Fruit fly (Drosophila melanogaster): ENCODE measurements around the gene U2af38.

U2af38 gene

DNA sequence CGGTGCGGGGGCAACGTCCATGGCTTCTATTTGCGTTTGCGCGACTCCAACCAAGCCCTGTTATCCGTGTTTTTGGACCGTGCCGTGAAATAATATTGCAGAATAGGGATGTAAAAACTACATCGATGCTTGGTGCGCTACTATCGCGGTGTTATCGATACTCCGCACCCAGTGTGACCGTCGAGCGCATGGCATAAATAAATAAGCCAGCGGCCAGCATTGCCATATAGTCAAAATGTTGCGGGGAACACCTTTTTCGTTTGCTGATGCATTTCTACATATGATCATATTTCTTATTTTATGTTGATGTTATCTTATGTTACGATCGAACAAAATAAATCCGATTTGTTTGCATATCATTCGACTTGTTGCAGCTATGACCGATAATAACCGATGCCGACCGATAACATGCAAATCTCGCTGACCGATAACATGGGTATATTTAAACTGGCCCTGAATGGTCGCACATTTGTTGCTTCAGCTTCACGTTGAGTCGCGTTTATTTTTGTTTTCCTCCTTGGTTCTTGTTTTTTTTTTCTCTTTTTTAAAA lies 17.3 kb downstream of the U2af38 start, which contains the start of gene smo (continued):
- peak; percentile 85 for TF ChIP-seq Ets97D (GFP tag; optimal IDR thresholded peaks at IDR 0.05)
- peak; percentile 96 for TF ChIP-seq CG16863 (GFP tag; optimal IDR thresholded peaks at IDR 0.05)
- no peak for TF ChIP-seq Sry-β (GFP tag; optimal IDR thresholded peaks at IDR 0.05)
- no peak for TF ChIP-seq CG5180 (GFP tag; optimal IDR thresholded peaks at IDR 0.05)
- peak; percentile 87 for TF ChIP-seq Bgb (GFP tag; IDR thresholded peaks at IDR 0.05; ENCODE audit: partially characterized antibody)
- TF ChIP-seq eyg (GFP tag; optimal IDR thresholded peaks at IDR 0.05) = no peak
- peak; percentile 21; the same call in 1 of the 3 replicates for TF ChIP-seq CG11560 (tag; IDR thresholded peaks at IDR 0.05)
- peak; percentile 79 for TF ChIP-seq vnd (GFP tag; IDR thresholded peaks at IDR 0.05; ENCODE audit: partially characterized antibody)
- no peak for TF ChIP-seq fd64A (GFP tag; optimal IDR thresholded peaks at IDR 0.05)
- TF ChIP-seq Elba2 (GFP tag; optimal IDR thresholded peaks at IDR 0.05) = no peak
- TF ChIP-seq unc-4 (GFP tag; IDR thresholded peaks at IDR 0.05; ENCODE audit: partially characterized antibody) = peak; percentile 87
- TF ChIP-seq CG31365 (tag; optimal IDR thresholded peaks at IDR 0.05) = no peak
- TF ChIP-seq BtbVII (GFP tag; optimal IDR thresholded peaks at IDR 0.05) = no peak
- TF ChIP-seq CG4854 (GFP tag; optimal IDR thresholded peaks at IDR 0.05) = no peak
- TF ChIP-seq Fer3 (tag; optimal IDR thresholded peaks at IDR 0.05) = no peak
- peak; percentile 96 for TF ChIP-seq pzg (GFP tag; optimal IDR thresholded peaks at IDR 0.05)
- TF ChIP-seq en (GFP tag; optimal IDR thresholded peaks at IDR 0.05) = no peak
- peak; percentile 81 for TF ChIP-seq stwl (tag; optimal IDR thresholded peaks at IDR 0.05)
- no peak for TF ChIP-seq sd (tag; optimal IDR thresholded peaks at IDR 0.05)
- no peak for TF ChIP-seq CG14014 (GFP tag; IDR thresholded peaks at IDR 0.05)
- TF ChIP-seq CG3163 (GFP tag; optimal IDR thresholded peaks at IDR 0.05) = peak; percentile 40
- TF ChIP-seq Doc2 (GFP tag; IDR thresholded peaks at IDR 0.05) = no peak
- TF ChIP-seq Nf-YA (GFP tag; IDR thresholded peaks at IDR 0.05) = no peak
- no peak for TF ChIP-seq gsb (GFP tag; IDR thresholded peaks at IDR 0.05)
- no peak for TF ChIP-seq CG4282 (GFP tag; optimal IDR thresholded peaks at IDR 0.05)
- no peak for TF ChIP-seq CG31441 (GFP tag; IDR thresholded peaks at IDR 0.05)
- TF ChIP-seq CG15269 (tag; optimal IDR thresholded peaks at IDR 0.05) = no peak
- TF ChIP-seq Spps (tag; optimal IDR thresholded peaks at IDR 0.05) = no peak
- TF ChIP-seq psq (GFP tag; optimal IDR thresholded peaks at IDR 0.05) = no peak
- no peak for TF ChIP-seq run (tag; optimal IDR thresholded peaks at IDR 0.05)
- no peak for TF ChIP-seq sc (optimal IDR thresholded peaks at IDR 0.05)
- TF ChIP-seq sc (GFP tag; optimal IDR thresholded peaks at IDR 0.05) = no peak
- TF ChIP-seq CG34376 (GFP tag; optimal IDR thresholded peaks at IDR 0.05) = no peak
- no peak for TF ChIP-seq CG13894 (tag; optimal IDR thresholded peaks at IDR 0.05)
- 0 out of 3 replicates have a peak, but pooled peaks have one; percentile 11 for TF ChIP-seq zfh1 (GFP tag; IDR thresholded peaks at IDR 0.05)
- peak; percentile 55 for TF ChIP-seq E2f2 (GFP tag; IDR thresholded peaks at IDR 0.05)
- no peak for TF ChIP-seq fd102C (GFP tag; optimal IDR thresholded peaks at IDR 0.05)
- peak; percentile 49 for TF ChIP-seq CG2712 (tag; optimal IDR thresholded peaks at IDR 0.05)
- peak; percentile 61; the same call in 2 of the 3 replicates for TF ChIP-seq mld (GFP tag; IDR thresholded peaks at IDR 0.05; ENCODE audit: partially characterized antibody)
- no peak for TF ChIP-seq Dbx (GFP tag; IDR thresholded peaks at IDR 0.05)
- peak; percentile 64 for TF ChIP-seq phol (tag; optimal IDR thresholded peaks at IDR 0.05)
- TF ChIP-seq CG13624 (GFP tag; optimal IDR thresholded peaks at IDR 0.05) = peak; percentile 24
- TF ChIP-seq Trl (optimal IDR thresholded peaks at IDR 0.05) = peak in 1 of 2 experiments; percentile 2
- TF ChIP-seq Trl (GFP tag; optimal IDR thresholded peaks at IDR 0.05) = peak; percentile 51
- TF ChIP-seq fru (optimal IDR thresholded peaks at IDR 0.05) = no peak
- no peak for TF ChIP-seq CTCF (GFP tag; optimal IDR thresholded peaks at IDR 0.05)
- TF ChIP-seq CG12236 (GFP tag; optimal IDR thresholded peaks at IDR 0.05) = no peak
- TF ChIP-seq Med (GFP tag) = peak; percentile 89
- TF ChIP-seq CG1832 (GFP tag; optimal IDR thresholded peaks at IDR 0.05) = no peak
- TF ChIP-seq CG8290 (GFP tag; optimal IDR thresholded peaks at IDR 0.05) = peak; percentile 16
- no peak for TF ChIP-seq CG8290 (tag; optimal IDR thresholded peaks at IDR 0.05)
- TF ChIP-seq CG15696 (tag; optimal IDR thresholded peaks at IDR 0.05) = peak; percentile 38
- TF ChIP-seq Tbp (GFP tag; optimal IDR thresholded peaks at IDR 0.05) = no peak
